Fruit fly (Drosophila melanogaster): ENCODE measurements around the gene CG13481.

CG13481 gene

DNA sequence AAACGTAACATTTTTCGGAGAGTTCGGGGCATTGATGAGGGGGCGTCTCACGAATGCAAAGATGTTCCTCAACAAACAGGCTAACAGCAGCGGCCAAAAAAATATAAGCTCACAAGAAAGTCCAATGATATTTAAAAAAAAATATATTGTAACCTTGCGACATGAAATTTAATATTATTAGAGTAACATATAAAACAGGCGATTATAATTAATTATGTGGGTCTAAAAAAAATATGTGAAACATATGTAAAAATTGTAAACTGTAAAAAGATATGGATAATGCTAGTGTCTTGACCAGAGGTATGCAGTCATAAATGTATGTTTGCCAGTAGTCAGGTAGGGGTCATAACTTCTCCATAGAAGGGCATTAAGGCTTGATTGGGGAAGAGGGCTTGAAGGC, 16.3 kb downstream of the CG13481 start (continued):
- peak; percentile 30 for TF ChIP-seq fd59A (GFP tag; optimal IDR thresholded peaks at IDR 0.05)
- peak; percentile 49 for TF ChIP-seq Hr4 (GFP tag; optimal IDR thresholded peaks at IDR 0.05)
- peak; percentile 85 for TF ChIP-seq Eip78C (GFP tag)
- peak; percentile 21 for TF ChIP-seq CG1621 (tag; optimal IDR thresholded peaks at IDR 0.05)
- TF ChIP-seq CG3032 (tag; optimal IDR thresholded peaks at IDR 0.05), result peak; percentile 42
- TF ChIP-seq dac (GFP tag; optimal IDR thresholded peaks at IDR 0.05), result no peak
- TF ChIP-seq spab (GFP tag; optimal IDR thresholded peaks at IDR 0.05), result peak; percentile 29
- peak; percentile 53 for TF ChIP-seq dsx (GFP tag; optimal IDR thresholded peaks at IDR 0.05; ENCODE audit: poor library complexity, severe bottlenecking)
- TF ChIP-seq Sox15 (GFP tag; optimal IDR thresholded peaks at IDR 0.05), result no peak
- no peak for TF ChIP-seq CG11902 (GFP tag; optimal IDR thresholded peaks at IDR 0.05)
- peak; percentile 15 for TF ChIP-seq CG10669 (GFP tag; optimal IDR thresholded peaks at IDR 0.05)
- no peak for TF ChIP-seq Lpt (GFP tag; optimal IDR thresholded peaks at IDR 0.05)
- TF ChIP-seq Smox (GFP tag; optimal IDR thresholded peaks at IDR 0.05), result peak; percentile 55

dm6 chr3L:14350814-14351213, 18.7 kb downstream of the CG13481 start:
- TF ChIP-seq Sox14 (GFP tag; optimal IDR thresholded peaks at IDR 0.05) (no peak), Ets96B (tag; optimal IDR thresholded peaks at IDR 0.05) (peak; percentile 61), CG10669 (GFP tag; optimal IDR thresholded peaks at IDR 0.05) (peak; percentile 42), lz (GFP tag; optimal IDR thresholded peaks at IDR 0.05) (peak; percentile 18), CG3032 (tag; optimal IDR thresholded peaks at IDR 0.05) (peak; percentile 77), dsx (GFP tag; optimal IDR thresholded peaks at IDR 0.05; ENCODE audit: poor library complexity, severe bottlenecking) (peak; percentile 28), Gug (GFP tag; IDR thresholded peaks at IDR 0.05) (0 out of 2 replicates have a peak, but pooled peaks have one; percentile 32), cyc (GFP tag; optimal IDR thresholded peaks at IDR 0.05) (peak; percentile 33), CG10631 (GFP tag; optimal IDR thresholded peaks at IDR 0.05) (peak; percentile 48), Hr39 (GFP tag; optimal IDR thresholded peaks at IDR 0.05) (peak; percentile 11), CG11902 (GFP tag; optimal IDR thresholded peaks at IDR 0.05) (no peak), CG8632 (GFP tag; optimal IDR thresholded peaks at IDR 0.05) (no peak), CG32006 (GFP tag; optimal IDR thresholded peaks at IDR 0.05) (no peak), Ets21C (GFP tag; optimal IDR thresholded peaks at IDR 0.05) (peak; percentile 29), Smox (GFP tag; optimal IDR thresholded peaks at IDR 0.05) (peak; percentile 25), Eip93F (GFP tag; optimal IDR thresholded peaks at IDR 0.05) (no peak), CG3919 (GFP tag; optimal IDR thresholded peaks at IDR 0.05) (peak; percentile 23), fd59A (GFP tag; optimal IDR thresholded peaks at IDR 0.05) (peak; percentile 55), esn (GFP tag; optimal IDR thresholded peaks at IDR 0.05) (peak; percentile 4), ss (GFP tag; optimal IDR thresholded peaks at IDR 0.05) (peak; percentile 30 to 52), CG6808 (GFP tag; optimal IDR thresholded peaks at IDR 0.05) (peak; percentile 73), acj6 (GFP tag; optimal IDR thresholded peaks at IDR 0.05) (peak; percentile 41), achi (GFP tag; optimal IDR thresholded peaks at IDR 0.05) (peak; percentile 24), spab (GFP tag; optimal IDR thresholded peaks at IDR 0.05) (peak; percentile 61), Eip78C (GFP tag) (peak; percentile 80), dac (GFP tag; optimal IDR thresholded peaks at IDR 0.05) (no peak), vri (GFP tag; optimal IDR thresholded peaks at IDR 0.05) (no peak), eg (GFP tag; IDR thresholded peaks at IDR 0.05) (no peak), CG31627 (GFP tag; optimal IDR thresholded peaks at IDR 0.05) (peak; percentile 18), CG11762 (GFP tag; optimal IDR thresholded peaks at IDR 0.05; ENCODE audit: insufficient read depth) (peak; percentile 1), CG6163 (GFP tag; IDR thresholded peaks at IDR 0.05) (peak; percentile 37; the same call in 1 of the 3 replicates), CG15336 (GFP tag; IDR thresholded peaks at IDR 0.05) (0 out of 2 replicates have a peak, but pooled peaks have one; percentile 11), Eip75B (GFP tag; optimal IDR thresholded peaks at IDR 0.05) (peak; percentile 29), CG1621 (tag; optimal IDR thresholded peaks at IDR 0.05) (peak; percentile 51), salr (GFP tag; optimal IDR thresholded peaks at IDR 0.05) (peak in 1 of 2 experiments; percentile 13), topi (GFP tag; optimal IDR thresholded peaks at IDR 0.05) (peak; percentile 16), svp (GFP tag) (peak; percentile 34), Met (GFP tag; optimal IDR thresholded peaks at IDR 0.05) (no peak), net (GFP tag; optimal IDR thresholded peaks at IDR 0.05) (no peak)
